Worm (Caenorhabditis elegans) whole organism, L2 larva: ENCODE results near the gene R09H10.2.

Experiments
- C34F6.9 ChIP-seq: fragments of 150-350 bp; optimal IDR thresholded peaks from 2 replicates; lab custom pipeline; 2014; ENCODE audit warnings: missing biosample characterization, missing genetic modification characterization
- F13H6.1 ChIP-seq: sonication (generic microtip); optimal IDR thresholded peaks from 2 replicates; lab custom pipeline; 2016; ENCODE audit warnings: missing genetic modification characterization, missing compliant biosample characterization
- R02D3.7 ChIP-seq: fragments of 150-350 bp; optimal IDR thresholded peaks from 2 replicates; lab custom pipeline; 2014; ENCODE audit warnings: missing biosample characterization, missing genetic modification characterization
- Y55F3AM.14 ChIP-seq: fragments of 200-800 bp; sonication (Bioruptor generic); optimal IDR thresholded peaks from 2 replicates; lab custom pipeline; 2018; ENCODE audit warnings: mild to moderate bottlenecking, missing genetic modification characterization, missing compliant biosample characterization
- ama-1 ChIP-seq: fragments of 150-350 bp; optimal IDR thresholded peaks from 2 replicates; lab custom pipeline; 2018; ENCODE audit warnings: inconsistent platforms
- ceh-16 ChIP-seq: fragments of 150-350 bp; optimal IDR thresholded peaks from 2 replicates; lab custom pipeline; 2014; ENCODE audit warnings: missing biosample characterization, missing genetic modification characterization
- ceh-82 ChIP-seq: fragments of 150-350 bp; optimal IDR thresholded peaks from 2 replicates; lab custom pipeline; 2014; ENCODE audit warnings: missing biosample characterization, missing genetic modification characterization
- crh-2 ChIP-seq: sonication (generic microtip); optimal IDR thresholded peaks from 2 replicates; lab custom pipeline; 2017; ENCODE audit warnings: missing biosample characterization, missing genetic modification characterization
- dmd-4 ChIP-seq: sonication (generic microtip); optimal IDR thresholded peaks from 2 replicates; lab custom pipeline; 2017; ENCODE audit warnings: missing biosample characterization, missing genetic modification characterization
- egl-27 ChIP-seq: sonication (generic microtip); optimal IDR thresholded peaks from 3 replicates; lab custom pipeline; 2017; ENCODE audit warnings: missing biosample characterization, missing genetic modification reagents, missing genetic modification characterization
- elt-1 ChIP-seq: fragments of 150-350 bp; optimal IDR thresholded peaks from 2 replicates; lab custom pipeline; 2014; ENCODE audit warnings: missing biosample characterization, missing genetic modification characterization
- fos-1 ChIP-seq: fragments of 150-350 bp; optimal IDR thresholded peaks from 2 replicates; lab custom pipeline; 2014; ENCODE audit warnings: missing biosample characterization, missing genetic modification characterization
- gmeb-1 ChIP-seq: fragments of 150-350 bp; optimal IDR thresholded peaks from 2 replicates; lab custom pipeline; 2014; ENCODE audit warnings: missing biosample characterization, missing genetic modification characterization
- lin-13 ChIP-seq: fragments of 150-350 bp; optimal IDR thresholded peaks from 2 replicates; lab custom pipeline; 2014; ENCODE audit warnings: missing biosample characterization, missing genetic modification reagents, missing genetic modification characterization
- lin-39 ChIP-seq: fragments of 150-350 bp; optimal IDR thresholded peaks from 2 replicates; lab custom pipeline; 2014; ENCODE audit warnings: missing biosample characterization, missing genetic modification reagents, missing genetic modification characterization
- lsy-2 ChIP-seq, 2 experiments: fragments of 150-350 bp in 1 of 2; sonication (generic microtip) in 1 of 2; optimal IDR thresholded peaks; 2 replicates each; lab custom pipeline; 2014 to 2017; ENCODE audit warnings: missing biosample characterization in 2 of 2, missing genetic modification characterization in 2 of 2
- mab-5 ChIP-seq: fragments of 150-350 bp; optimal IDR thresholded peaks from 2 replicates; lab custom pipeline; 2014; ENCODE audit warnings: missing biosample characterization, missing genetic modification characterization
- mbf-1 ChIP-seq: sonication (generic microtip); optimal IDR thresholded peaks from 2 replicates; lab custom pipeline; 2017; ENCODE audit warnings: missing biosample characterization, missing genetic modification characterization
- mdl-1 ChIP-seq, 2 experiments: fragments of 150-350 bp in 1 of 2; sonication (generic microtip) in 1 of 2; optimal IDR thresholded peaks; 2 replicates each; lab custom pipeline; 2017; ENCODE audit warnings: missing biosample characterization in 2 of 2, missing genetic modification characterization in 2 of 2
- nhr-10 ChIP-seq: sonication (generic microtip); optimal IDR thresholded peaks from 2 replicates; lab custom pipeline; 2017; ENCODE audit warnings: missing biosample characterization, missing genetic modification characterization
- nhr-11 ChIP-seq: fragments of 150-350 bp; optimal IDR thresholded peaks from 2 replicates; lab custom pipeline; 2014; ENCODE audit warnings: missing biosample characterization, missing genetic modification characterization
- nhr-129 ChIP-seq: fragments of 150-350 bp; optimal IDR thresholded peaks from 2 replicates; lab custom pipeline; 2014; ENCODE audit warnings: missing biosample characterization, missing genetic modification characterization
- nhr-21 ChIP-seq: fragments of 150-350 bp; optimal IDR thresholded peaks from 2 replicates; lab custom pipeline; 2014; ENCODE audit warnings: missing biosample characterization, missing genetic modification characterization
- nhr-23 ChIP-seq: fragments of 150-350 bp; optimal IDR thresholded peaks from 2 replicates; lab custom pipeline; 2014; ENCODE audit warnings: missing biosample characterization, missing genetic modification reagents, missing genetic modification characterization
- nhr-237 ChIP-seq: fragments of 150-350 bp; optimal IDR thresholded peaks from 2 replicates; lab custom pipeline; 2014; ENCODE audit warnings: missing biosample characterization, missing genetic modification characterization
- nhr-25 ChIP-seq: fragments of 150-350 bp; sonication (generic microtip); optimal IDR thresholded peaks from 3 replicates; lab custom pipeline; 2014; ENCODE audit warnings: missing biosample characterization, missing genetic modification characterization
- nhr-77 ChIP-seq: fragments of 150-350 bp; optimal IDR thresholded peaks from 2 replicates; lab custom pipeline; 2014; ENCODE audit warnings: missing biosample characterization, missing genetic modification characterization
- peb-1 ChIP-seq: fragments of 150-350 bp; optimal IDR thresholded peaks from 2 replicates; lab custom pipeline; 2014; ENCODE audit warnings: missing biosample characterization, missing genetic modification characterization
- sma-3 ChIP-seq: sonication (generic microtip); optimal IDR thresholded peaks from 2 replicates; lab custom pipeline; 2016; ENCODE audit warnings: missing genetic modification reagents, missing genetic modification characterization, missing compliant biosample characterization
- sma-9 ChIP-seq, 2 experiments: fragments of 150-350 bp in 1 of 2; sonication (generic microtip) in 1 of 2; optimal IDR thresholded peaks; 2 replicates each; lab custom pipeline; 2014 to 2016; ENCODE audit warnings: missing genetic modification characterization in 2 of 2, mild to moderate bottlenecking in 1 of 2, missing biosample characterization in 1 of 2, missing compliant biosample characterization in 1 of 2, missing genetic modification reagents in 1 of 2, moderate library complexity in 1 of 2
- snpc-4 ChIP-seq: fragments of 150-350 bp; optimal IDR thresholded peaks from 2 replicates; lab custom pipeline; 2014; ENCODE audit warnings: missing biosample characterization, missing genetic modification characterization
- unc-39 ChIP-seq: fragments of 150-350 bp; optimal IDR thresholded peaks from 2 replicates; lab custom pipeline; 2014; ENCODE audit warnings: missing biosample characterization, missing genetic modification characterization
- unc-55 ChIP-seq: fragments of 150-350 bp; sonication (generic microtip); optimal IDR thresholded peaks from 3 replicates; lab custom pipeline; 2014; ENCODE audit warnings: missing biosample characterization, missing genetic modification reagents, missing genetic modification characterization
- zag-1 ChIP-seq: fragments of 150-350 bp; optimal IDR thresholded peaks from 2 replicates; lab custom pipeline; 2014; ENCODE audit warnings: missing biosample characterization, missing genetic modification characterization
- ztf-1 ChIP-seq: fragments of 200-800 bp; sonication (Bioruptor generic); conservative IDR thresholded peaks from 2 replicates; pipeline ENCODE4 v1.3.6; 2022; ENCODE audit warnings: missing genetic modification characterization, missing compliant biosample characterization
- ztf-11 ChIP-seq: sonication (generic microtip); optimal IDR thresholded peaks from 2 replicates; lab custom pipeline; 2017; ENCODE audit warnings: missing biosample characterization, missing genetic modification characterization

Gene R09H10.2

DNA sequence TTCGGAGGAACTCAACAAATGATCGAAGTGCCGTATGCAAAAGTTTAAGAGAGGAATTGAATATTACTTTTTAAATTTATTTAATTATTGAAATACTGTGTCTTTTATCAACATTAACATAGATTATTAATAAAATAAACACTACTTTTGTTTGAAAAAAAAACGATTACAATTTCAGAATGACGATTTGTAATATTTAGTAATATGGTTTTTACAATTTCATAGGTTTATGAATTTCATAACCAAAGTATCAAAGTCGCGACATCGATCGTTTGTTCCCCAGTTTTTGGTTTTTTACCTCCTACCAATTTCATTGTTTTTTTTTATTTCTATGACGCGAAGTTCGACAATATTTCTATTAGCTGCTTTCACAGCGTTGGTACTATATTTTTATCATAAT lies 2.8 kb upstream of the R09H10.2 start, which contains the start of gene R09H10.1:
Gene R09H10.1, plus strand, starts transcription at position 301 of the 400 bp plus-strand sequence.
- TF ChIP-seq mab-5 (no peak), crh-2 (tag; lab: Kevin White, UChicago) (no peak), nhr-129 (tag; lab: Kevin White, UChicago) (no peak), ceh-82 (tag; lab: Kevin White, UChicago) (no peak), lsy-2 (tag; optimal IDR thresholded peaks at IDR 0.05; lab: Kevin White, UChicago) (no peak), elt-1 (tag; lab: Kevin White, UChicago) (no peak), nhr-21 (tag; lab: Kevin White, UChicago) (no peak), egl-27 (no peak), nhr-10 (tag; lab: Kevin White, UChicago) (no peak), nhr-77 (no peak), zag-1 (tag; lab: Kevin White, UChicago) (no peak), peb-1 (tag; lab: Kevin White, UChicago) (no peak), F13H6.1 (no peak), gmeb-1 (tag; lab: Kevin White, UChicago) (no peak), nhr-237 (tag; lab: Kevin White, UChicago) (no peak), Y55F3AM.14 (GFP tag; lab: Kevin White, UChicago) (no peak), nhr-11 (tag; lab: Kevin White, UChicago) (no peak), ztf-1 (GFP tag; lab: Robert Waterston, UW) (no peak)

DNA sequence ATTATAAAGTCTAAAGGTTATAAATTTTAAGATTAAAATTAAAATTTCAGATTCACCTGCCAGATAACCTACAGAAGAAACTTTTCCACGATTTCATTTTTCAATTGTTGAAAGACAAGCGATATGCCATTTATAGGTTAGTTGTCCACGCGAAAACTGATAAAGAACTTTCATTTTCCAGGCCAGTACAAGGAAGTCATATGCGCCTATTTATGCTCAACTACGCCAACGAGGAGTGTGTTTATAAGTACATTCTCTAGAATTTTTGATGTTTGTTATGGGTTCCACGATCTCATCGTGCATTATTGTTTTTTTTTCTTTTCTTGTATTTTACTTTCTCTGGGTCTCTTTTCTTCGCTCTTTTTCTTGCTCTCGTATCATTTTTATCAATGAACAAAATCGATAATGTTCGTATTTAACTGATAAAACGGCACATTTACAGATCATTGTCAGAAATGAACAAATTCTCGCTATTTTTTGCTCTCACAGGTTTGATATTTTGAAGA lies 3.9 kb downstream of the R09H10.2 start, which contains the start of gene R09H10.3:
Gene R09H10.3, plus strand, starts transcription at position 456 of the 506 bp plus-strand sequence.
- TF ChIP-seq nhr-10 (tag; lab: Kevin White, UChicago): no peak
- no peak for TF ChIP-seq ceh-16 (tag; lab: Kevin White, UChicago)
- TF ChIP-seq dmd-4: no peak
- no peak for TF ChIP-seq elt-1 (tag; lab: Kevin White, UChicago)
- no peak for TF ChIP-seq nhr-23
- TF ChIP-seq gmeb-1 (tag; lab: Kevin White, UChicago): no peak

ce11 chrIV:10608275-10608674 lies 5.5 kb downstream of the R09H10.2 start, which contains the start of gene R09H10.6:
Gene R09H10.6 (plus strand): TSS chrIV:10608575.
- no peak for TF ChIP-seq mab-5
- TF ChIP-seq R02D3.7 (tag; lab: Kevin White, UChicago): no peak
- no peak for TF ChIP-seq unc-39
- TF ChIP-seq unc-55 (GFP tag; lab: Kevin White, UChicago): no peak
- TF ChIP-seq lin-13: no peak
- no peak for TF ChIP-seq nhr-25 (tag; lab: Kevin White, UChicago)
- TF ChIP-seq nhr-77: no peak
- no peak for TF ChIP-seq dmd-4
- TF ChIP-seq ceh-82 (tag; lab: Kevin White, UChicago): no peak
- TF ChIP-seq nhr-11 (tag; lab: Kevin White, UChicago): no peak
- TF ChIP-seq mbf-1: no peak
- TF ChIP-seq ztf-11 (tag; lab: Kevin White, UChicago): no peak
- TF ChIP-seq mdl-1 (tag; optimal IDR thresholded peaks at IDR 0.05; lab: Kevin White, UChicago): no peak
- TF ChIP-seq nhr-23: no peak
- TF ChIP-seq ama-1 (lab: Kevin White, UChicago): no peak
- TF ChIP-seq ceh-16 (tag; lab: Kevin White, UChicago): no peak
- TF ChIP-seq Y55F3AM.14 (GFP tag; lab: Kevin White, UChicago): no peak
- TF ChIP-seq elt-1 (tag; lab: Kevin White, UChicago): no peak
- TF ChIP-seq, all 48 proteins: peak for 0

ce11 chrIV:10609920-10610319 lies 7.2 kb downstream of the R09H10.2 start:
- TF ChIP-seq fos-1 (tag; lab: Kevin White, UChicago) (peak; percentile 10), C34F6.9 (no peak), lin-39 (no peak), nhr-21 (tag; lab: Kevin White, UChicago) (peak; percentile 2), snpc-4 (tag; lab: Kevin White, UChicago) (no peak), sma-9 (GFP tag; optimal IDR thresholded peaks at IDR 0.05; lab: Kevin White, UChicago) (peak; percentile 54), sma-9 (tag; optimal IDR thresholded peaks at IDR 0.05; lab: Kevin White, UChicago) (no peak), sma-3 (GFP tag; lab: Kevin White, UChicago) (peak; percentile 24), dmd-4 (no peak), F13H6.1 (no peak)
